Worm (Caenorhabditis elegans): ENCODE data around the gene Y56A3A.2.

ce11 chrIII:11806695-11807094 is 55.4 kb downstream of the Y56A3A.2 start, which contains the start of gene C18D11.7:
- TF ChIP-seq ceh-31 (tag; optimal IDR thresholded peaks at IDR 0.05) (no peak), ceh-24 (tag; optimal IDR thresholded peaks at IDR 0.05) (no peak), fax-1 (tag; optimal IDR thresholded peaks at IDR 0.05) (no peak), tbx-2 (tag; optimal IDR thresholded peaks at IDR 0.05) (no peak), pros-1 (tag; optimal IDR thresholded peaks at IDR 0.05) (no peak), elt-2 (tag; optimal IDR thresholded peaks at IDR 0.05) (no peak), sdc-2 (tag; optimal IDR thresholded peaks at IDR 0.05) (no peak), K09A11.1 (tag; optimal IDR thresholded peaks at IDR 0.05; ENCODE audit: insufficient read depth) (no peak), ttx-3 (tag; optimal IDR thresholded peaks at IDR 0.05) (no peak), T23F11.4 (GFP tag; optimal IDR thresholded peaks at IDR 0.05) (no peak)

Data from whole organism, late embryonic.